Worm (Caenorhabditis elegans) whole organism, L2 larva: ENCODE measurements around the gene rpoa-1.

ENCODE experiments used
- alr-1 ChIP-seq: fragments of 150-350 bp; optimal IDR thresholded peaks from 2 replicates; lab custom pipeline; 2014; ENCODE audit warnings: missing biosample characterization, missing genetic modification characterization
- ceh-82 ChIP-seq: fragments of 150-350 bp; optimal IDR thresholded peaks from 2 replicates; lab custom pipeline; 2014; ENCODE audit warnings: missing biosample characterization, missing genetic modification characterization
- elt-1 ChIP-seq: fragments of 150-350 bp; optimal IDR thresholded peaks from 2 replicates; lab custom pipeline; 2014; ENCODE audit warnings: missing biosample characterization, missing genetic modification characterization
- mab-5 ChIP-seq: fragments of 150-350 bp; optimal IDR thresholded peaks from 2 replicates; lab custom pipeline; 2014; ENCODE audit warnings: missing biosample characterization, missing genetic modification characterization
- mdl-1 ChIP-seq, 2 experiments: fragments of 150-350 bp in 1 of 2; sonication (generic microtip) in 1 of 2; optimal IDR thresholded peaks; 2 replicates each; lab custom pipeline; 2017; ENCODE audit warnings: missing biosample characterization in 2 of 2, missing genetic modification characterization in 2 of 2
- nhr-12 ChIP-seq: fragments of 150-350 bp; optimal IDR thresholded peaks from 2 replicates; lab custom pipeline; 2014; ENCODE audit warnings: missing biosample characterization, missing genetic modification characterization
- nhr-6 ChIP-seq: fragments of 150-350 bp; optimal IDR thresholded peaks from 2 replicates; lab custom pipeline; 2014; ENCODE audit warnings: missing biosample characterization, missing genetic modification characterization
- nhr-77 ChIP-seq: fragments of 150-350 bp; optimal IDR thresholded peaks from 2 replicates; lab custom pipeline; 2014; ENCODE audit warnings: missing biosample characterization, missing genetic modification characterization
- peb-1 ChIP-seq: fragments of 150-350 bp; optimal IDR thresholded peaks from 2 replicates; lab custom pipeline; 2014; ENCODE audit warnings: missing biosample characterization, missing genetic modification characterization
- snpc-4 ChIP-seq: fragments of 150-350 bp; optimal IDR thresholded peaks from 2 replicates; lab custom pipeline; 2014; ENCODE audit warnings: missing biosample characterization, missing genetic modification characterization
- unc-62 ChIP-seq: fragments of 150-350 bp; optimal IDR thresholded peaks from 2 replicates; lab custom pipeline; 2014; ENCODE audit warnings: missing biosample characterization, missing genetic modification reagents, missing genetic modification characterization
- zag-1 ChIP-seq: fragments of 150-350 bp; optimal IDR thresholded peaks from 2 replicates; lab custom pipeline; 2014; ENCODE audit warnings: missing biosample characterization, missing genetic modification characterization

DNA sequence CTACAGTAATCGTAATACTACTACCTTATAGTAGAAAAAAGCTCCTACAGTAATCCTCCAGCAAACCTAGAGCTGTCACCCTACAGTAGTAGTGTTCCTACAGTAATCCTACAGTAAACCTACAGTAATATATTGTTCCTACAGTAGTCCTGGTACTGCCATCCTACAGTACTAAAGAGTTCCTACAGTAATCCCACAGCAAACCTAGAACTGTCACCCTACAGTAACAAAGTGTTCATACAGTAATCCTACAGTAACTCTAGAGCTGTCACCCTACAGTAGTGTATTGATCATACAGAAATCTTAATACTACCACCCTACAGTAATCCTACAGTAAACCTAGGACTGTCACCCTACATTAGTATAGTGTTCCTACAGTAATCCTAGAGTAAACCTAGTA lies 18.6 kb upstream of the rpoa-1 start:
- TF ChIP-seq mdl-1 (tag; optimal IDR thresholded peaks at IDR 0.05; lab: Kevin White, UChicago), result no peak
- TF ChIP-seq peb-1, result no peak
- TF ChIP-seq unc-62 (GFP tag; lab: Kevin White, UChicago), result no peak
- TF ChIP-seq snpc-4 (tag; lab: Kevin White, UChicago), result no peak
- no peak for TF ChIP-seq nhr-12
- no peak for TF ChIP-seq ceh-82 (tag; lab: Kevin White, UChicago)
- TF ChIP-seq mab-5, result no peak
- TF ChIP-seq nhr-77 (tag; lab: Kevin White, UChicago), result no peak
- TF ChIP-seq alr-1 (tag; lab: Kevin White, UChicago), result no peak
- TF ChIP-seq elt-1 (tag; lab: Kevin White, UChicago), result no peak
- no peak for TF ChIP-seq nhr-6
- no peak for TF ChIP-seq zag-1
